Worm (Caenorhabditis elegans): ENCODE results near the gene glb-28.

ce11 chrX:15272925-15273324 lies 44.1 kb downstream of the glb-28 start:
- TF ChIP-seq W03F9.2 (tag; optimal IDR thresholded peaks at IDR 0.05) (no peak), him-1 (tag; optimal IDR thresholded peaks at IDR 0.05) (no peak)
